Worm (Caenorhabditis elegans) whole organism, early embryonic: Measurements from ENCODE around the gene F58F9.9.

Source experiments
- F13C5.2 ChIP-seq: sonication (generic microtip); optimal IDR thresholded peaks from 2 replicates; lab custom pipeline; 2017; ENCODE audit warnings: mild to moderate bottlenecking, missing genetic modification characterization, inconsistent platforms, missing compliant biosample characterization
- aly-1 ChIP-seq: sonication (generic microtip); optimal IDR thresholded peaks from 2 replicates; lab custom pipeline; 2016; ENCODE audit warnings: missing genetic modification characterization, missing compliant biosample characterization
- ama-1 ChIP-seq: fragments of 150-350 bp; optimal IDR thresholded peaks from 2 replicates; lab custom pipeline; 2014
- ceh-13 ChIP-seq: fragments of 200-800 bp; sonication (Bioruptor generic); optimal IDR thresholded peaks from 2 replicates; lab custom pipeline; 2018; ENCODE audit warnings: mild to moderate bottlenecking, missing genetic modification characterization, missing compliant biosample characterization
- ceh-36 ChIP-seq: sonication (generic microtip); optimal IDR thresholded peaks from 2 replicates; lab custom pipeline; 2016; ENCODE audit warnings: missing genetic modification characterization, inconsistent platforms, missing compliant biosample characterization
- ets-7 ChIP-seq: sonication (generic microtip); optimal IDR thresholded peaks from 2 replicates; lab custom pipeline; 2016; ENCODE audit warnings: missing genotype, missing genetic modification characterization, missing compliant biosample characterization
- flt-1 ChIP-seq: fragments of 200-800 bp; sonication (Bioruptor generic); IDR thresholded peaks from 2 replicates; pipeline ENCODE4 v1.3.6; 2022; ENCODE audit warnings: missing genetic modification characterization, missing compliant biosample characterization
- hmbx-1 ChIP-seq: sonication (generic microtip); optimal IDR thresholded peaks from 2 replicates; lab custom pipeline; 2016; ENCODE audit warnings: mild to moderate bottlenecking, missing genetic modification characterization, missing compliant biosample characterization
- hmg-4 ChIP-seq: fragments of 200-800 bp; sonication (Bioruptor generic); optimal IDR thresholded peaks from 2 replicates; lab custom pipeline; 2018; ENCODE audit warnings: mild to moderate bottlenecking, missing genetic modification characterization, missing compliant biosample characterization
- hnd-1 ChIP-seq: sonication (generic microtip); optimal IDR thresholded peaks from 2 replicates; lab custom pipeline; 2016; ENCODE audit warnings: missing genetic modification characterization, missing compliant biosample characterization
- pes-1 ChIP-seq: fragments of 200-800 bp; sonication (Bioruptor generic); IDR thresholded peaks from 2 replicates; pipeline ENCODE4 v1.3.6; 2022; ENCODE audit warnings: missing genetic modification reagents, missing genetic modification characterization, missing compliant biosample characterization
- scrt-1 ChIP-seq: fragments of 200-800 bp; sonication (Bioruptor generic); IDR thresholded peaks from 2 replicates; pipeline ENCODE4 v1.3.6; 2022; ENCODE audit warnings: missing genetic modification characterization, missing compliant biosample characterization
- tbx-11 ChIP-seq: fragments of 200-800 bp; sonication (Bioruptor generic); IDR thresholded peaks from 2 replicates; pipeline ENCODE4 v1.3.6; 2022; ENCODE audit warnings: missing genetic modification characterization, missing compliant biosample characterization
- tbx-37 ChIP-seq: fragments of 200-800 bp; sonication (Bioruptor generic); conservative IDR thresholded peaks from 2 replicates; pipeline ENCODE4 v1.3.6; 2022; ENCODE audit warnings: missing genetic modification reagents, missing genetic modification characterization, missing compliant biosample characterization
- tra-4 ChIP-seq: sonication (generic microtip); optimal IDR thresholded peaks from 2 replicates; lab custom pipeline; 2017; ENCODE audit warnings: missing genetic modification characterization, missing compliant biosample characterization

F58F9.9 gene

ce11 chrIV:6279392-6279791 lies 39.3 kb downstream of the F58F9.9 start, which contains the start of gene sams-5:
Gene sams-5 (minus strand): TSS chrIV:6279522.
- TF ChIP-seq aly-1 (tag; lab: Kevin White, UChicago): no peak

ce11 chrIV:6282143-6282542 lies 42.0 kb downstream of the F58F9.9 start, which contains the start of gene srv-32:
Gene srv-32 (minus strand): TSS chrIV:6282243.
- no peak for TF ChIP-seq hnd-1
- TF ChIP-seq ets-7 (tag; lab: Kevin White, UChicago): no peak
- no peak for TF ChIP-seq aly-1 (tag; lab: Kevin White, UChicago)

- TF ChIP-seq pes-1 (GFP tag; lab: Robert Waterston, UW): no peak
- TF ChIP-seq scrt-1 (GFP tag; lab: Robert Waterston, UW): no peak
- TF ChIP-seq aly-1 (tag; lab: Kevin White, UChicago): no peak
- no peak for TF ChIP-seq ceh-13
- no peak for TF ChIP-seq tbx-37 (GFP tag; lab: Robert Waterston, UW)
- no peak for TF ChIP-seq tra-4 (tag; lab: Kevin White, UChicago)
- no peak for TF ChIP-seq hmbx-1 (tag; lab: Kevin White, UChicago)
- no peak for TF ChIP-seq flt-1
- TF ChIP-seq ceh-36 (tag; lab: Kevin White, UChicago): no peak
These were observed 44.2 kb downstream of the F58F9.9 start, which contains the start of gene ops-1 for ce11 chrIV:6284277-6284676. Gene ops-1 (minus strand): TSS chrIV:6284377.

DNA sequence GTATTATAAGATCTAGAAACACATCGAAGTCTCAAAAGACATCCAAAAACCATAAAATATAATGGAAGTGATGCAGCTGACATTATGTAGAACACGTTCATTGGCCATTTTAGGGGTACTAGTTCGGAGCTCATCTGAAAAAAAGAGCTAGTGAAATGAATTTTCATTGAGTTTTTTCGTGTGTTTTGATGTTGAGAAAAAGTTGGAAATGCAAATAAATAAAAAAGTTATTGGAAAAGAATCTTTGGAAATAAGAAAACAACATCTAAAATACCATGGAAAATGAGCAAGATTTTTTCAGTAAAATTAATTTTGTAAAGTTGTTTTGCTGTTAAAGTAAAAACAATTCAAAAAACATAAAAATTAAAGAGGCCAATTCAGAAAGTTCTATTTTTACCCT lies 50.6 kb downstream of the F58F9.9 start, which contains the start of gene srv-24:
Gene srv-24, minus strand, starts transcription at position 101 of the 400 bp plus-strand sequence.
- TF ChIP-seq hmg-4 (GFP tag; lab: Kevin White, UChicago) (no peak), ceh-13 (no peak), ets-7 (tag; lab: Kevin White, UChicago) (no peak), tbx-11 (no peak), hmbx-1 (tag; lab: Kevin White, UChicago) (no peak), F13C5.2 (no peak), ama-1 (lab: Kevin White, UChicago) (no peak), pes-1 (GFP tag; lab: Robert Waterston, UW) (no peak)
